Worm (Caenorhabditis elegans): Measurements from ENCODE around the gene otub-1.

DNA sequence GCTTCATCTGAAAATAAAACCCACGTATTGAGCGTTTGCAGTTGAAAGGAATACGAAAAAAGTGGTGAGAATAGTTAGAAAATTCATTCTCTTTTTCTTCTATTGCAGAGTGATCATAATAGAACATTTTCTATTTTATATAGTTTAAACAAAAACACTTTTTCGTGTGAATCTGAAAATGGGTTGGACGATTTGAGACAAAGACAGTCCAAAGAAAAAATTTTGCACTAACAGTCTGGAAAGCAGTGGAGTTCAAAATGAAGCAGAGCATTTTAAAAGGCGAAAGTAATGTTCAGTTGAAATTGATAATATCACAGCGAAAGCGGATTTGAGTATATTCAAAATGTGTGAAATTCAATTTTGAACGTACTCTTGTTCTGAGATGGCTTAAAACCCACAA is 22.5 kb downstream of the otub-1 start, which contains the start of gene C01G10.18:
- TF ChIP-seq mdl-1 (tag; optimal IDR thresholded peaks at IDR 0.05) (no peak), nhr-12 (tag; optimal IDR thresholded peaks at IDR 0.05) (no peak), nhr-237 (tag; optimal IDR thresholded peaks at IDR 0.05) (no peak), lin-13 (GFP tag; optimal IDR thresholded peaks at IDR 0.05) (no peak), R02D3.7 (tag; optimal IDR thresholded peaks at IDR 0.05) (no peak), nhr-6 (tag; optimal IDR thresholded peaks at IDR 0.05) (no peak), unc-62 (GFP tag; optimal IDR thresholded peaks at IDR 0.05) (no peak)
